Fruit fly (Drosophila melanogaster) whole organism, embryonic: Measurements from ENCODE around the gene CG34134.

Source experiments
- Adf1 ChIP-seq: fragments of 200-800 bp; sonication (Bioruptor generic); IDR thresholded peaks from 2 replicates; pipeline ENCODE4 v1.3.6; 2022; ENCODE audit warnings: missing biosample characterization, missing genetic modification characterization
- CG10209 ChIP-seq: fragments of 200-800 bp; sonication (Bioruptor generic); optimal IDR thresholded peaks from 3 replicates; lab custom pipeline; 2017; ENCODE audit warnings: missing biosample characterization, mild to moderate bottlenecking, missing genetic modification characterization, missing genetic modification reagents
- CG10366 ChIP-seq: fragments of 200-800 bp; sonication (Bioruptor generic); IDR thresholded peaks from 2 replicates; pipeline ENCODE4 v1.3.6; 2022; ENCODE audit warnings: missing biosample characterization, missing genetic modification characterization
- CG10543 ChIP-seq: fragments of 200-800 bp; sonication (Bioruptor generic); optimal IDR thresholded peaks from 3 replicates; lab custom pipeline; 2017; ENCODE audit warnings: missing biosample characterization, mild to moderate bottlenecking, missing genetic modification characterization, moderate library complexity
- CG10654 ChIP-seq: fragments of 200-800 bp; sonication (Bioruptor generic); optimal IDR thresholded peaks from 2 replicates; lab custom pipeline; 2016; ENCODE audit warnings: missing biosample characterization, missing genetic modification characterization
- CG11723 ChIP-seq: fragments of 200-800 bp; sonication (Bioruptor generic); optimal IDR thresholded peaks from 2 replicates; lab custom pipeline; 2017; ENCODE audit warnings: missing biosample characterization, mild to moderate bottlenecking, missing genetic modification characterization
- CG15011 ChIP-seq: fragments of 200-800 bp; sonication (Bioruptor generic); optimal IDR thresholded peaks from 3 replicates; lab custom pipeline; 2018; ENCODE audit warnings: missing biosample characterization, mild to moderate bottlenecking, missing genetic modification characterization
- CG15601 ChIP-seq: fragments of 200-800 bp; sonication (Bioruptor generic); optimal IDR thresholded peaks from 3 replicates; lab custom pipeline; 2019; ENCODE audit warnings: missing biosample characterization, mild to moderate bottlenecking, missing genetic modification characterization, moderate library complexity
- CG17829 ChIP-seq: fragments of 200-800 bp; optimal IDR thresholded peaks from 2 replicates; lab custom pipeline; 2019; ENCODE audit warnings: missing biosample characterization, mild to moderate bottlenecking, missing genetic modification characterization, moderate library complexity
- CG18262 ChIP-seq: fragments of 200-800 bp; optimal IDR thresholded peaks from 3 replicates; lab custom pipeline; 2019; ENCODE audit warnings: missing biosample characterization, mild to moderate bottlenecking, missing genetic modification characterization, moderate library complexity
- CG1832 ChIP-seq: fragments of 200-800 bp; sonication (Bioruptor generic); optimal IDR thresholded peaks from 2 replicates; lab custom pipeline; 2017; ENCODE audit warnings: missing biosample characterization, mild to moderate bottlenecking, missing genetic modification characterization, inconsistent platforms
- CG2120 ChIP-seq: fragments of 200-800 bp; sonication (Bioruptor generic); optimal IDR thresholded peaks from 3 replicates; lab custom pipeline; 2016; ENCODE audit warnings: missing biosample characterization, missing genetic modification characterization
- CG32767 ChIP-seq: fragments of 200-800 bp; sonication (Bioruptor generic); IDR thresholded peaks from 2 replicates; pipeline ENCODE4 v1.3.6; 2022; ENCODE audit warnings: missing biosample characterization, missing genetic modification characterization
- CG3407 ChIP-seq: fragments of 200-800 bp; sonication (Bioruptor generic); optimal IDR thresholded peaks from 2 replicates; lab custom pipeline; 2018; ENCODE audit warnings: missing biosample characterization, mild to moderate bottlenecking, missing genetic modification characterization
- CG34376 ChIP-seq: fragments of 200-800 bp; sonication (Bioruptor generic); optimal IDR thresholded peaks from 2 replicates; lab custom pipeline; 2018; ENCODE audit warnings: missing biosample characterization, mild to moderate bottlenecking, missing genetic modification characterization
- CG3726 ChIP-seq: fragments of 200-800 bp; sonication (Bioruptor generic); IDR thresholded peaks from 3 replicates; pipeline ENCODE4, ENCODE4 v1.3.6; 2022; ENCODE audit warnings: missing biosample characterization, missing genetic modification characterization
- CG4707 ChIP-seq: fragments of 200-800 bp; sonication (Bioruptor generic); optimal IDR thresholded peaks from 2 replicates; lab custom pipeline; 2018; ENCODE audit warnings: missing biosample characterization, mild to moderate bottlenecking, missing genetic modification characterization, moderate library complexity
- CG5953 ChIP-seq: fragments of 200-800 bp; sonication (Bioruptor generic); IDR thresholded peaks from 2 replicates; pipeline ENCODE4 v1.3.6; 2022; ENCODE audit warnings: missing biosample characterization, missing genetic modification characterization
- D ChIP-seq, 2 experiments: fragments of 200-800 bp in 1 of 2; fragments of >200 bp in 1 of 2; sonication (Bioruptor generic) in 1 of 2; optimal IDR thresholded peaks; 2 replicates in 1 of 2; 3 replicates in 1 of 2; lab custom pipeline; 2017; ENCODE audit warnings: mild to moderate bottlenecking in 1 of 2, missing biosample characterization in 1 of 2, missing genetic modification characterization in 1 of 2, missing genetic modification reagents in 1 of 2
- Fer2 ChIP-seq: fragments of 200-800 bp; sonication (Bioruptor generic); optimal IDR thresholded peaks from 2 replicates; lab custom pipeline; 2018; ENCODE audit warnings: missing biosample characterization, mild to moderate bottlenecking, missing genetic modification characterization, moderate library complexity
- GATAe ChIP-seq: fragments of 200-800 bp; sonication (Bioruptor generic); conservative IDR thresholded peaks from 2 replicates; pipeline ENCODE4 v1.3.6; 2022; ENCODE audit warnings: missing biosample characterization, missing genetic modification characterization
- Gsc ChIP-seq: fragments of 200-800 bp; sonication (Bioruptor generic); IDR thresholded peaks from 2 replicates; pipeline ENCODE4 v1.3.6; 2022; ENCODE audit warnings: missing biosample characterization, missing genetic modification characterization
- HLH3B ChIP-seq: fragments of 200-800 bp; sonication (Bioruptor generic); IDR thresholded peaks from 2 replicates; pipeline ENCODE4 v1.3.6; 2022; ENCODE audit warnings: missing biosample characterization, missing genetic modification characterization
- Lpt ChIP-seq: fragments of >200 bp; optimal IDR thresholded peaks from 2 replicates; lab custom pipeline; 2018; ENCODE audit warnings: missing biosample characterization, missing genetic modification characterization
- Max ChIP-seq: fragments of 200-800 bp; sonication (Bioruptor generic); optimal IDR thresholded peaks from 2 replicates; lab custom pipeline; 2016; ENCODE audit warnings: missing biosample characterization, mild to moderate bottlenecking, missing genetic modification characterization
- Nf-YC ChIP-seq: fragments of 200-800 bp; optimal IDR thresholded peaks from 3 replicates; lab custom pipeline; 2019; ENCODE audit warnings: missing biosample characterization, mild to moderate bottlenecking, missing genetic modification characterization, moderate library complexity
- Sin3A ChIP-seq: fragments of >200 bp; optimal IDR thresholded peaks from 2 replicates; lab custom pipeline; 2018
- bbx ChIP-seq: fragments of 200-800 bp; sonication (Bioruptor generic); IDR thresholded peaks from 2 replicates; pipeline ENCODE4 v1.3.6; 2022; ENCODE audit warnings: missing biosample characterization, missing genetic modification characterization; ENCODE audit not compliant: partially characterized antibody
- cad ChIP-seq: fragments of >200 bp; optimal IDR thresholded peaks from 2 replicates; lab custom pipeline; 2017; ENCODE audit warnings: missing biosample characterization, missing genetic modification characterization
- ci ChIP-seq: fragments of 200-800 bp; sonication (Bioruptor generic); IDR thresholded peaks from 3 replicates; pipeline ENCODE4 v1.3.6; 2022; ENCODE audit warnings: missing biosample characterization, missing genetic modification characterization
- corto ChIP-seq: fragments of 200-800 bp; sonication (Bioruptor generic); optimal IDR thresholded peaks from 2 replicates; lab custom pipeline; 2016; ENCODE audit warnings: missing biosample characterization, mild to moderate bottlenecking, missing genetic modification characterization, moderate library complexity
- dysf ChIP-seq: fragments of 200-800 bp; sonication (Bioruptor generic); IDR thresholded peaks from 3 replicates; pipeline ENCODE4 v1.3.6; 2022; ENCODE audit warnings: missing biosample characterization, missing genetic modification characterization
- emc ChIP-seq: fragments of 200-800 bp; sonication (Bioruptor generic); optimal IDR thresholded peaks from 2 replicates; lab custom pipeline; 2016; ENCODE audit warnings: missing biosample characterization, missing genetic modification characterization
- fd3F ChIP-seq: fragments of 200-800 bp; sonication (Bioruptor generic); optimal IDR thresholded peaks from 2 replicates; lab custom pipeline; 2018; ENCODE audit warnings: missing biosample characterization, mild to moderate bottlenecking, missing genetic modification characterization, moderate library complexity
- fd64A ChIP-seq: fragments of 200-800 bp; sonication (Bioruptor generic); optimal IDR thresholded peaks from 3 replicates; lab custom pipeline; 2018; ENCODE audit warnings: missing biosample characterization, mild to moderate bottlenecking, missing genetic modification characterization
- fu2 ChIP-seq: fragments of 200-800 bp; sonication (Bioruptor generic); optimal IDR thresholded peaks from 2 replicates; lab custom pipeline; 2016; ENCODE audit warnings: missing biosample characterization, missing genetic modification characterization
- gce ChIP-seq: fragments of 200-800 bp; sonication (Bioruptor generic); IDR thresholded peaks from 3 replicates; pipeline ENCODE4 v1.3.6; 2022; ENCODE audit warnings: missing biosample characterization, missing genetic modification characterization
- grn ChIP-seq: fragments of 200-800 bp; sonication (Bioruptor generic); optimal IDR thresholded peaks from 3 replicates; lab custom pipeline; 2017; ENCODE audit warnings: missing biosample characterization, missing genetic modification characterization
- gro ChIP-seq: fragments of 200-800 bp; sonication (Bioruptor generic); optimal IDR thresholded peaks from 2 replicates; lab custom pipeline; 2016; ENCODE audit warnings: missing biosample characterization, missing genetic modification characterization
- hbn ChIP-seq: fragments of 200-800 bp; sonication (Bioruptor generic); IDR thresholded peaks from 2 replicates; pipeline ENCODE4 v1.3.6; 2022; ENCODE audit warnings: missing biosample characterization, missing genetic modification characterization; ENCODE audit not compliant: partially characterized antibody
- hkb ChIP-seq, 2 experiments: fragments of 200-800 bp in 1 of 2; fragments of >200 bp in 1 of 2; sonication (Bioruptor generic) in 1 of 2; IDR thresholded peaks in 1 of 2; optimal IDR thresholded peaks in 1 of 2; 2 replicates each; pipeline versions ENCODE4 v1.3.6 to Lab custom; 2017 to 2022; ENCODE audit warnings: missing biosample characterization in 1 of 2, missing genetic modification characterization in 1 of 2
- jumu ChIP-seq: fragments of 200-800 bp; sonication (Bioruptor generic); optimal IDR thresholded peaks from 3 replicates; lab custom pipeline; 2016; ENCODE audit warnings: missing biosample characterization, missing genetic modification characterization
- lab ChIP-seq: fragments of 200-800 bp; sonication (Bioruptor generic); optimal IDR thresholded peaks from 3 replicates; lab custom pipeline; 2017; ENCODE audit warnings: missing biosample characterization, missing genetic modification characterization, mild to moderate bottlenecking, moderate library complexity, missing genetic modification reagents
- mam ChIP-seq: fragments of 200-800 bp; sonication (Bioruptor generic); optimal IDR thresholded peaks from 3 replicates; lab custom pipeline; 2016; ENCODE audit warnings: missing biosample characterization, missing genetic modification characterization
- sim ChIP-seq: fragments of 200-800 bp; sonication (Bioruptor generic); IDR thresholded peaks from 2 replicates; pipeline ENCODE4 v1.3.6; 2022; ENCODE audit warnings: missing biosample characterization, missing genetic modification characterization
- sima ChIP-seq: fragments of 200-800 bp; sonication (Bioruptor generic); optimal IDR thresholded peaks from 2 replicates; lab custom pipeline; 2016; ENCODE audit warnings: missing biosample characterization, missing genetic modification characterization
- tx ChIP-seq: fragments of 200-800 bp; sonication (Bioruptor generic); optimal IDR thresholded peaks from 2 replicates; lab custom pipeline; 2016; ENCODE audit warnings: missing biosample characterization, missing genetic modification characterization
- unc-4 ChIP-seq: fragments of 200-800 bp; sonication (Bioruptor generic); IDR thresholded peaks from 2 replicates; pipeline ENCODE4 v1.3.6; 2022; ENCODE audit warnings: missing biosample characterization, missing genetic modification characterization; ENCODE audit not compliant: partially characterized antibody
- wdn ChIP-seq: fragments of 200-800 bp; sonication (Bioruptor generic); IDR thresholded peaks from 2 replicates; pipeline ENCODE4 v1.3.6; 2022; ENCODE audit warnings: missing biosample characterization, missing genetic modification characterization

The CG34134 gene

dm6 chr2L:8156682-8157081, 33.9 kb downstream of the CG34134 start (continued):
- peak; percentile 87 for TF ChIP-seq CG2120 (GFP tag; lab: Kevin White, UChicago)

DNA sequence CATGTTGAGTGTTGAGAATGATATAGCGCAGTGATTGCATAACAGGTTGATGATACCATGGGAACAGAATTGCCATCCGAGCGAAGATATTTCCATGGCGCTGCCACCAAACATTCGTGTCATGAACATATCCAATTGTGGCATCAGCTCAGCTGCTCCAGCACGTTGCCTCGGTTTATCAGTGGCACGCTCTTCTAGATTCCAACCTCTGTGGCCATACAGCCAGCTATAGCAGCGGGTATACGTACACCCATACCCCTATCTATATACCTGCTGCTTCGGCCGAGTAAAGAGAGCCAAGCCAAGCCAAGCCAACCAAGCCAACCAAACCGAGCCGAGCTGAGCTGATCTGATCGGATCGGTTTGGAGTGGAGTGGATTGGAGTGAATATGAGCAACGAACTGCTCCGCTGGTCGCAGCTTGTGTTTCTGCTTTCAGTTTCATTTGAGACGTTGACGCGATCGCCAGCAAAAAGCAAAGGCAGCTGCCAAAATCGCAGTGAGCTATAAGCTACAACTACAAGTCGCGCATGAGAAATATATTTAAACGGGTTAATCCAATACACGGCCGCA, 42.0 kb downstream of the CG34134 start:
- TF ChIP-seq jumu (GFP tag; lab: Kevin White, UChicago) (no peak), cad (GFP tag; lab: Kevin White, UChicago) (no peak), CG17829 (tag; lab: Kevin White, UChicago) (no peak), bbx (GFP tag; lab: Robert Waterston, UW) (no peak), tx (GFP tag; lab: Kevin White, UChicago) (no peak), wdn (GFP tag; lab: Robert Waterston, UW) (no peak), CG32767 (GFP tag; lab: Robert Waterston, UW) (no peak), CG15011 (GFP tag; lab: Kevin White, UChicago) (no peak), Nf-YC (no peak), ci (GFP tag; lab: Robert Waterston, UW) (peak; percentile 32; the same call in 1 of the 3 replicates), CG10543 (GFP tag; lab: Kevin White, UChicago) (no peak), Lpt (GFP tag; lab: Kevin White, UChicago) (no peak), gce (GFP tag; lab: Robert Waterston, UW) (no peak), CG3407 (no peak), lab (GFP tag; lab: Kevin White, UChicago) (peak; percentile 6), corto (GFP tag; lab: Kevin White, UChicago) (no peak), grn (no peak), hkb (optimal IDR thresholded peaks at IDR 0.05; lab: Kevin White, UChicago) (no peak), hkb (GFP tag; IDR thresholded peaks at IDR 0.05; lab: Robert Waterston, UW) (no peak), CG34376 (GFP tag; lab: Kevin White, UChicago) (peak; percentile 14), Sin3A (lab: Kevin White, UChicago) (no peak), CG10366 (GFP tag; lab: Robert Waterston, UW) (no peak), Gsc (GFP tag; lab: Robert Waterston, UW) (no peak), Adf1 (GFP tag; lab: Robert Waterston, UW) (no peak), sim (GFP tag; lab: Robert Waterston, UW) (no peak), emc (GFP tag; lab: Kevin White, UChicago) (no peak), GATAe (GFP tag; lab: Robert Waterston, UW) (no peak), Max (no peak), CG3726 (GFP tag; lab: Robert Waterston, UW) (no peak), CG15601 (tag; lab: Kevin White, UChicago) (no peak), dysf (no peak), gro (no peak), CG10654 (GFP tag; lab: Kevin White, UChicago) (no peak), hbn (GFP tag; lab: Robert Waterston, UW) (no peak), CG11723 (GFP tag; lab: Kevin White, UChicago) (no peak), CG4707 (GFP tag; lab: Kevin White, UChicago) (no peak), fu2 (GFP tag; lab: Kevin White, UChicago) (no peak), unc-4 (GFP tag; lab: Robert Waterston, UW) (0 out of 2 replicates have a peak, but pooled peaks have one; percentile 37), fd64A (GFP tag; lab: Kevin White, UChicago) (no peak), Fer2 (tag; lab: Kevin White, UChicago) (no peak), mam (no peak), CG5953 (GFP tag; lab: Robert Waterston, UW) (no peak), fd3F (GFP tag; lab: Kevin White, UChicago) (no peak), CG18262 (tag; lab: Kevin White, UChicago) (no peak), HLH3B (no peak), CG10209 (GFP tag; lab: Kevin White, UChicago) (no peak), CG1832 (GFP tag; lab: Kevin White, UChicago) (no peak), sima (GFP tag; lab: Kevin White, UChicago) (no peak), D (optimal IDR thresholded peaks at IDR 0.05; lab: Kevin White, UChicago) (no peak), D (GFP tag; optimal IDR thresholded peaks at IDR 0.05; lab: Kevin White, UChicago) (no peak)
